Worm (Caenorhabditis elegans) whole organism, mixed stage, embryonic: ENCODE data around the gene pnp-1.

Experiments used
- ceh-83 ChIP-seq: fragments of 200-800 bp; sonication (Bioruptor generic); optimal IDR thresholded peaks from 2 replicates; lab custom pipeline; 2018; ENCODE audit warnings: mild to moderate bottlenecking, missing genetic modification characterization, missing compliant biosample characterization
- ces-1 ChIP-seq: fragments of 150-350 bp; optimal IDR thresholded peaks from 2 replicates; lab custom pipeline; 2014; ENCODE audit warnings: missing biosample characterization, missing genetic modification reagents, missing genetic modification characterization
- nhr-76 ChIP-seq: sonication (generic microtip); optimal IDR thresholded peaks from 2 replicates; lab custom pipeline; 2017; ENCODE audit warnings: missing biosample characterization, missing genetic modification characterization
- snpc-4 ChIP-seq: fragments of 150-350 bp; optimal IDR thresholded peaks from 2 replicates; lab custom pipeline; 2014; ENCODE audit warnings: missing biosample characterization, missing genetic modification characterization

DNA sequence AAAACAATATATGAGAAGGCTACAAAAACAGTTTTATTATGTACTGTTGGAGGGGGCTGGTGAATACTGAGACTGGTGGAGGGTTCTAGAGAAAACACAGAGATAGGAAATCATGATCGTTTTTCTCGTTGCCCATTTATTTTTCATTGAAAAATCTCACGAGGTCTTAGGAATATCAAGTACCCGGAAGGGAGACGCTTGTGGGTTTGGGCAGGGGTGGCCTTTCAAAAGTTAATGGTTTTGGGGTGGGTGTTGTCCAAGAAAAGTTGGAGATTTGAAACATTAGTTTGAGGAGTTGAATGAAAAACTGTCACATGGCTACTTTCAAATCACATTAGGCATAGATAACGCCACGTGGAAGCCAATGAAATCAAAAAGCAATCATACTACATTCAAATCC lies 3.4 kb downstream of the pnp-1 start:
- no peak for TF ChIP-seq nhr-76 (tag; lab: Kevin White, UChicago)
- no peak for TF ChIP-seq snpc-4 (tag; lab: Kevin White, UChicago)
- TF ChIP-seq ceh-83 = no peak
- TF ChIP-seq ces-1 = no peak
